Fruit fly (Drosophila melanogaster): Measurements from ENCODE around the gene CG42813.
A peak's percentile ranks its signal among the peaks of the same experiment; 100 is the strongest.

The CG42813 gene

dm6 chr3R:27238438-27239301, 10.3 kb upstream of the CG42813 start, which contains the start of the genes CG31064 and PolA2 (continued):
- TF ChIP-seq CG8478 (optimal IDR thresholded peaks at IDR 0.05) (no peak), shn (GFP tag; optimal IDR thresholded peaks at IDR 0.05) (no peak), CG13123 (GFP tag; optimal IDR thresholded peaks at IDR 0.05) (no peak), ara (GFP tag; IDR thresholded peaks at IDR 0.05) (0 out of 2 replicates have a peak, but pooled peaks have one; percentile 35), CG13775 (GFP tag; optimal IDR thresholded peaks at IDR 0.05) (no peak), Abd-B (GFP tag; optimal IDR thresholded peaks at IDR 0.05) (no peak), CG14050 (GFP tag; IDR thresholded peaks at IDR 0.05) (no peak), HLH54F (GFP tag; optimal IDR thresholded peaks at IDR 0.05) (no peak), CG6272 (GFP tag; IDR thresholded peaks at IDR 0.05) (no peak), gfzf (GFP tag; optimal IDR thresholded peaks at IDR 0.05) (peak; percentile 29), CG9797 (GFP tag; optimal IDR thresholded peaks at IDR 0.05) (peak; percentile 40), Opbp (GFP tag; IDR thresholded peaks at IDR 0.05; ENCODE audit: partially characterized antibody) (peak; percentile 80), Bteb2 (GFP tag; optimal IDR thresholded peaks at IDR 0.05) (no peak), CG6791 (GFP tag; IDR thresholded peaks at IDR 0.05; ENCODE audit: partially characterized antibody) (peak; percentile 85), CG9817 (tag; optimal IDR thresholded peaks at IDR 0.05) (no peak), pros (GFP tag; optimal IDR thresholded peaks at IDR 0.05) (no peak), bbx (GFP tag; IDR thresholded peaks at IDR 0.05; ENCODE audit: partially characterized antibody) (peak; percentile 89), p53 (GFP tag; optimal IDR thresholded peaks at IDR 0.05) (no peak), C15 (GFP tag; IDR thresholded peaks at IDR 0.05) (no peak), ato (GFP tag; IDR thresholded peaks at IDR 0.05; ENCODE audit: partially characterized antibody) (peak; percentile 75), al (GFP tag; IDR thresholded peaks at IDR 0.05) (no peak), CG10147 (GFP tag; optimal IDR thresholded peaks at IDR 0.05) (peak; percentile 5), dan (GFP tag; IDR thresholded peaks at IDR 0.05) (no peak), Dip2 (GFP tag; IDR thresholded peaks at IDR 0.05) (no peak), Fer3 (tag; optimal IDR thresholded peaks at IDR 0.05) (no peak), CG31441 (GFP tag; IDR thresholded peaks at IDR 0.05) (peak; percentile 69), crp (GFP tag; optimal IDR thresholded peaks at IDR 0.05) (peak; percentile 89 to 97), CG15011 (GFP tag; optimal IDR thresholded peaks at IDR 0.05) (no peak), inv (GFP tag; IDR thresholded peaks at IDR 0.05; ENCODE audit: partially characterized antibody) (peak; percentile 60; the same call in 1 of the 2 replicates), HmgD (GFP tag; optimal IDR thresholded peaks at IDR 0.05) (peak; percentile 58), CG12155 (GFP tag; optimal IDR thresholded peaks at IDR 0.05) (peak; percentile 8), HLH4C (GFP tag; IDR thresholded peaks at IDR 0.05; ENCODE audit: partially characterized antibody) (peak; percentile 91), CG3065 (GFP tag; optimal IDR thresholded peaks at IDR 0.05) (no peak), fd96Cb (tag; optimal IDR thresholded peaks at IDR 0.05) (no peak), lov (optimal IDR thresholded peaks at IDR 0.05) (no peak), lov (GFP tag; IDR thresholded peaks at IDR 0.05) (no peak), vnd (GFP tag; IDR thresholded peaks at IDR 0.05; ENCODE audit: partially characterized antibody) (peak; percentile 80), CG7556 (GFP tag; optimal IDR thresholded peaks at IDR 0.05) (no peak), gcm (GFP tag; optimal IDR thresholded peaks at IDR 0.05) (no peak), zen2 (GFP tag; IDR thresholded peaks at IDR 0.05; ENCODE audit: partially characterized antibody) (peak; percentile 90), Drgx (GFP tag; IDR thresholded peaks at IDR 0.05) (no peak), Xrp1 (GFP tag; IDR thresholded peaks at IDR 0.05) (peak; percentile 29; the same call in 1 of the 2 replicates), her (GFP tag; optimal IDR thresholded peaks at IDR 0.05) (no peak), CG16863 (GFP tag; optimal IDR thresholded peaks at IDR 0.05) (no peak), tx (GFP tag; optimal IDR thresholded peaks at IDR 0.05) (no peak), lab (GFP tag; optimal IDR thresholded peaks at IDR 0.05) (no peak), cg (GFP tag; optimal IDR thresholded peaks at IDR 0.05) (no peak), grau (tag; optimal IDR thresholded peaks at IDR 0.05) (no peak), Deaf1 (tag; optimal IDR thresholded peaks at IDR 0.05) (no peak)
